Worm (Caenorhabditis elegans) whole organism, L4 larva: ENCODE results near the gene arrd-25.

Experiments
- T20F7.1 ChIP-seq: fragments of 200-800 bp; sonication (Bioruptor generic); optimal IDR thresholded peaks from 2 replicates; lab custom pipeline; 2018; ENCODE audit warnings: mild to moderate bottlenecking, missing genetic modification characterization, missing compliant biosample characterization
- ama-1 ChIP-seq: fragments of 150-350 bp; optimal IDR thresholded peaks from 2 replicates; lab custom pipeline; 2014; ENCODE audit warnings: inconsistent platforms, mixed read lengths
- fkh-10 ChIP-seq: fragments of 150-350 bp; optimal IDR thresholded peaks from 2 replicates; lab custom pipeline; 2014; ENCODE audit warnings: missing biosample characterization, missing genetic modification reagents, missing genetic modification characterization
- mdt-29 ChIP-seq: fragments of 200-800 bp; sonication (Bioruptor generic); IDR thresholded peaks from 2 replicates; pipeline ENCODE4 v1.3.6; 2022; ENCODE audit warnings: missing genetic modification reagents, missing genetic modification characterization, missing compliant biosample characterization
- pqm-1 ChIP-seq: sonication (generic microtip); optimal IDR thresholded peaks from 2 replicates; lab custom pipeline; 2017; ENCODE audit warnings: missing biosample characterization, missing genetic modification characterization
- skn-1 ChIP-seq: fragments of 150-350 bp; optimal IDR thresholded peaks from 2 replicates; lab custom pipeline; 2014; ENCODE audit warnings: missing biosample characterization, missing genetic modification characterization
- tra-1 ChIP-seq: fragments of 200-800 bp; sonication (Bioruptor generic); IDR thresholded peaks from 2 replicates; pipeline ENCODE4 v1.3.6; 2022; ENCODE audit warnings: missing genetic modification reagents, missing genetic modification characterization, missing compliant biosample characterization
- ztf-7 ChIP-seq: fragments of 150-350 bp; optimal IDR thresholded peaks from 2 replicates; lab custom pipeline; 2014; ENCODE audit warnings: missing biosample characterization, missing genetic modification characterization

DNA sequence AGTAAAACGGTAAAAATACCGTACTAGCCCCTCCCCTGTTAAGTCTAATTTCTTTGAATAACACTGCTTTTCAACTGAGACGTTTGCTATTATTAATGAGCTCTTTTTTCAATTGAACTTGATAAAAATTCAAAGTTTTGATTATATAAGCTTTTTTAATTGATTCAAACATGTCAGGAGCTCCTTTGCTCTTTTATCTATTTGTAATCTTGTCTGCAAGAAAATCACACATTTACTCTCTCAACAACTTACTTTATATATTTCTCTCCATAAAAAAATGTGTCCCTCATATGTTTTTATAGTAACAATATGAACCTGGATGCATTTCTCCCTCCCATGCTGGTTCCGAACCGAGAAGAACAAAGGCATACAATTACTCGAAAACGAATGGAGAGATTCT lies 13.3 kb upstream of the arrd-25 start, which contains the start of gene C04C11.1:
- no peak for TF ChIP-seq pqm-1 (tag; lab: Kevin White, UChicago)
- TF ChIP-seq ama-1 (lab: Kevin White, UChicago): no peak
- TF ChIP-seq fkh-10: no peak
- no peak for TF ChIP-seq ztf-7
- no peak for TF ChIP-seq mdt-29 (GFP tag; lab: Robert Waterston, UW)
- TF ChIP-seq T20F7.1 (GFP tag; lab: Kevin White, UChicago): no peak
- no peak for TF ChIP-seq tra-1 (GFP tag; lab: Robert Waterston, UW)
- no peak for TF ChIP-seq skn-1 (tag; lab: Kevin White, UChicago)
